Worm (Caenorhabditis elegans) whole organism, mixed stage, embryonic: ENCODE data around the gene F55B12.2.

Experiments
- elt-3 ChIP-seq: fragments of 150-350 bp; optimal IDR thresholded peaks from 2 replicates; lab custom pipeline; 2014; ENCODE audit warnings: missing biosample characterization, missing genetic modification characterization
- lin-13 ChIP-seq: fragments of 150-350 bp; optimal IDR thresholded peaks from 2 replicates; lab custom pipeline; 2014; ENCODE audit warnings: missing biosample characterization, missing genetic modification characterization
- lsy-2 ChIP-seq: fragments of 150-350 bp; optimal IDR thresholded peaks from 2 replicates; lab custom pipeline; 2014; ENCODE audit warnings: missing biosample characterization, missing genetic modification characterization
- mep-1 ChIP-seq: fragments of 150-350 bp; optimal IDR thresholded peaks from 2 replicates; lab custom pipeline; 2017; ENCODE audit warnings: missing biosample characterization, missing genetic modification reagents, missing genetic modification characterization, inconsistent platforms
- nhr-12 ChIP-seq: fragments of 150-350 bp; optimal IDR thresholded peaks from 2 replicates; lab custom pipeline; 2014; ENCODE audit warnings: missing biosample characterization, missing genetic modification characterization
- nhr-2 ChIP-seq: fragments of 150-350 bp; optimal IDR thresholded peaks from 2 replicates; lab custom pipeline; 2014; ENCODE audit warnings: missing biosample characterization, missing genetic modification characterization
- nhr-237 ChIP-seq: fragments of 150-350 bp; optimal IDR thresholded peaks from 2 replicates; lab custom pipeline; 2014; ENCODE audit warnings: missing biosample characterization, missing genetic modification characterization
- nhr-76 ChIP-seq: sonication (generic microtip); optimal IDR thresholded peaks from 2 replicates; lab custom pipeline; 2017; ENCODE audit warnings: missing biosample characterization, missing genetic modification characterization
- sptf-1 ChIP-seq: sonication (generic microtip); optimal IDR thresholded peaks from 2 replicates; lab custom pipeline; 2017; ENCODE audit warnings: mild to moderate bottlenecking, missing genetic modification characterization, moderate library complexity, missing compliant biosample characterization
- unc-39 ChIP-seq: fragments of 150-350 bp; optimal IDR thresholded peaks from 2 replicates; lab custom pipeline; 2014; ENCODE audit warnings: missing biosample characterization, missing genetic modification characterization
- zip-8 ChIP-seq: fragments of 150-350 bp; optimal IDR thresholded peaks from 2 replicates; lab custom pipeline; 2014; ENCODE audit warnings: missing biosample characterization, missing genetic modification characterization

DNA sequence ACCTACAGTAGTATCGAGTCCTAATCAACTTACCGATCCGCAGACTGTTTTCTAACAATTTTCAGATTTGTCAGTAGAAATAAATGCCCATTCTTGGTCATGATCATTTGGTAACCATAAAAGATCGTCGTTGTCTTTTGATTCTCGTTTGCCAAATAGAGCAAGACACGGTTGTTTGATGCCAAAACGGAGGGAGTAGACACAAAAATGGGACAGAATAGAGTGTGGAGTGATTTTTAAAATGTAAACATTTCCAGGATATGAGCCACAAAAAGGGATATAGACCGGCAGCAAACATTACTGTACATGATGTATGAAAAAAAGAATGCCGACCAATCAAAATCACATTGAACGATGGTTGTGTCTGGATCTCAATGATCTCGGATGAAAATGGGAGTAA lies at the start of gene F55B12.2:
- TF ChIP-seq nhr-76 (tag; lab: Kevin White, UChicago), result no peak
- TF ChIP-seq unc-39 (tag; lab: Kevin White, UChicago), result no peak
- no peak for TF ChIP-seq mep-1 (tag; lab: Kevin White, UChicago)
- TF ChIP-seq sptf-1, result no peak
- TF ChIP-seq nhr-2 (tag; lab: Kevin White, UChicago), result no peak
- TF ChIP-seq lsy-2 (tag; lab: Kevin White, UChicago), result no peak
- TF ChIP-seq lin-13 (tag; lab: Kevin White, UChicago), result no peak
- no peak for TF ChIP-seq nhr-12 (tag; lab: Kevin White, UChicago)
- no peak for TF ChIP-seq zip-8 (tag; lab: Kevin White, UChicago)
- TF ChIP-seq nhr-237, result no peak
- TF ChIP-seq elt-3 (tag; lab: Kevin White, UChicago), result no peak
